Worm (Caenorhabditis elegans) whole organism, L1 larva: ENCODE measurements around the gene Y40A1A.3.

Source experiments
- fkh-10 ChIP-seq: sonication (generic microtip); optimal IDR thresholded peaks from 2 replicates; lab custom pipeline; 2017; ENCODE audit warnings: missing biosample characterization, missing genetic modification reagents, missing genetic modification characterization
- nhr-19 ChIP-seq: fragments of 200-800 bp; sonication (Bioruptor generic); conservative IDR thresholded peaks from 2 replicates; pipeline ENCODE4 v1.3.6; 2022; ENCODE audit warnings: missing genetic modification characterization, missing compliant biosample characterization
- nhr-237 ChIP-seq: fragments of 150-350 bp; optimal IDR thresholded peaks from 2 replicates; lab custom pipeline; 2014; ENCODE audit warnings: missing biosample characterization, missing genetic modification characterization

DNA sequence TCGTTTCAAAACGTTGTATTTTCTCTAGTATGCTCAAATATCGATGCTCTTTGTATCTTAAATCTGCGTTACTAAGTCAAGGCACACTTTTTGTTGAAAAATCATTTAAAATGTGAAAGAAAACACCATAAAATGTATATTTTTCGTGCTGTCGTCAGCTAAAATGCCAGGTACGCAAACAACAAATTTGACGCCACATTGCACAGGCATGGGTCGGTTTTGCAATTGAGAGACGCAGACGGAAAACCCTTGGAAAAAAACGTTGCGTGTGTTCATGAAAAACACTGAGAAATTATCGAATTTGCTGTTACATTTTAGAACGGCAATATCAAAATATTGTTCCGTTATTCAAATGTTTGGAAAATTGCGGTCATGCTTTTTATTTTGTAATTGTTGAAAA is 33.0 kb downstream of the Y40A1A.3 start:
- TF ChIP-seq nhr-237: no peak
- no peak for TF ChIP-seq fkh-10 (GFP tag; lab: Kevin White, UChicago)
- peak; percentile 62 for TF ChIP-seq nhr-19 (GFP tag; lab: Robert Waterston, UW)
